Fruit fly (Drosophila melanogaster): Measurements from ENCODE around the gene kis.

DNA sequence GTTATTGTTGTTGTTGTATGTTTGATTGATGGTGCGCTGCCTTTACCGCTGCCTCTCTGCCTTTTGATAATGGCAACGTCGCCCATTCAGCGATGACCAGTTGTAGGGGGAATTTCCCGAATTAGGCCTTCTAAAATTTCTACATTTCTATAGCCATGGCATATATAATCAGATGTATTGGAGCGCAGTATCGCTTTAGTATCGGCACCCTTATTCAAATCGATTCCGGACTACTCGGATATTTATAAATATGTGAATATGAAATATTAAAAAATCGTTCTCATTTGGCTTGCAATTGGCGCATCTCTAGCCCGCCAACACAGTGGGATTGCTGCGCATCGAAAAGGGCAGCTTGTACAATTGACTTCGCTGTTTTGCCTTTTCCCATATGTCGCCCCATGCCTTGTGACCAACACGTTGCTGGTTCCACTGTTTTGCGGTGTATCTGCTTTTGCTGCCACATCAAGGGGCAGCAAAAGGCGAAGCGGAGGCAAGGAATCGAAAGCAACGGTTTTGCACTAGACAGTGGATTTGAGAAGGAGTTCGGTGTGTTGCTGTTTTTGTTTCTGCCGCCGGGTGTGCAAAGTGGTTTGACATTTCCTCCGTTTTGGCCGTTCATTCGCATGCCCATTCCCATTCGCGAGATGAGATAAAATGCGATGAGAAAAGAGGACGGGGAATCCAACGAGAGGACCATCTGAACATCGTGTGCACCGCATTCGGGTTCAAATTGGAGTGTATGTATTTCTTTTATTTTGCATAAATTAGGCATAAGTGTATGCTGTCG lies 25.8 kb downstream of the kis start:
- no peak for TF ChIP-seq Sin3A (optimal IDR thresholded peaks at IDR 0.05)
- no peak for TF ChIP-seq h (optimal IDR thresholded peaks at IDR 0.05)
- TF ChIP-seq insv (optimal IDR thresholded peaks at IDR 0.05): no peak
- TF ChIP-seq psq (optimal IDR thresholded peaks at IDR 0.05): no peak
- no peak for TF ChIP-seq Myc (optimal IDR thresholded peaks at IDR 0.05)
